Worm (Caenorhabditis elegans) whole organism, young adult: Measurements from ENCODE around the gene srh-2.

Source experiments
- C06A6.2 ChIP-seq: fragments of 200-800 bp; sonication (Bioruptor generic); conservative IDR thresholded peaks from 2 replicates; pipeline ENCODE4 v1.3.6; 2022; ENCODE audit warnings: missing genetic modification characterization, missing compliant biosample characterization
- D2030.7 ChIP-seq: fragments of 200-800 bp; sonication (Bioruptor generic); IDR thresholded peaks from 2 replicates; pipeline ENCODE4 v1.3.6; 2022; ENCODE audit warnings: missing genetic modification reagents, missing genetic modification characterization, missing compliant biosample characterization
- F10E7.11 ChIP-seq: sonication (generic microtip); optimal IDR thresholded peaks from 2 replicates; lab custom pipeline; 2017; ENCODE audit warnings: mild to moderate bottlenecking, missing genetic modification characterization, moderate library complexity, missing compliant biosample characterization
- F22D6.2 ChIP-seq: sonication (generic microtip); optimal IDR thresholded peaks from 2 replicates; lab custom pipeline; 2016; ENCODE audit warnings: mild to moderate bottlenecking, missing genetic modification characterization, missing compliant biosample characterization
- F23B12.7 ChIP-seq: sonication (generic microtip); optimal IDR thresholded peaks from 2 replicates; lab custom pipeline; 2017; ENCODE audit warnings: missing genetic modification characterization, mild to moderate bottlenecking, missing compliant biosample characterization, antibody characterized with exemption, moderate library complexity; ENCODE audit not compliant: insufficient read depth
- F33H1.4 ChIP-seq: fragments of 200-800 bp; sonication (Bioruptor generic); IDR thresholded peaks from 2 replicates; pipeline ENCODE4 v1.3.6; 2022; ENCODE audit warnings: missing genetic modification reagents, missing genetic modification characterization, missing compliant biosample characterization
- F39B2.1 ChIP-seq: fragments of 200-800 bp; sonication (Bioruptor generic); IDR thresholded peaks from 2 replicates; pipeline ENCODE4 v1.3.6; 2022; ENCODE audit warnings: missing genetic modification reagents, missing genetic modification characterization, missing compliant biosample characterization
- F55B11.4 ChIP-seq: sonication (generic microtip); optimal IDR thresholded peaks from 2 replicates; lab custom pipeline; 2016; ENCODE audit warnings: missing compliant biosample characterization, missing genetic modification characterization, borderline replicate concordance; ENCODE audit not compliant: insufficient read depth
- F57A8.1 ChIP-seq: fragments of 200-800 bp; sonication (Bioruptor generic); optimal IDR thresholded peaks from 2 replicates; lab custom pipeline; 2018; ENCODE audit warnings: mild to moderate bottlenecking, missing genetic modification characterization, moderate library complexity, missing compliant biosample characterization
- F57C9.4 ChIP-seq: sonication (generic microtip); optimal IDR thresholded peaks from 2 replicates; lab custom pipeline; 2017; ENCODE audit warnings: mild to moderate bottlenecking, missing genetic modification characterization, missing compliant biosample characterization
- K12H6.12 ChIP-seq: fragments of 200-800 bp; sonication (Bioruptor generic); optimal IDR thresholded peaks from 2 replicates; lab custom pipeline; 2018; ENCODE audit warnings: mild to moderate bottlenecking, missing genetic modification characterization, missing compliant biosample characterization
- Y53F4B.3 ChIP-seq: fragments of 200-800 bp; sonication (Bioruptor generic); IDR thresholded peaks from 2 replicates; pipeline ENCODE4 v1.3.6; 2022; ENCODE audit warnings: missing genetic modification reagents, missing genetic modification characterization, missing compliant biosample characterization
- Y53G8AR.9 ChIP-seq: fragments of 200-800 bp; sonication (Bioruptor generic); conservative IDR thresholded peaks from 2 replicates; pipeline ENCODE4 v1.3.6; 2022; ENCODE audit warnings: missing genetic modification reagents, missing genetic modification characterization, missing compliant biosample characterization
- Y56A3A.18 ChIP-seq: fragments of 200-800 bp; sonication (Bioruptor generic); IDR thresholded peaks from 2 replicates; pipeline ENCODE4 v1.3.6; 2022; ENCODE audit warnings: missing genetic modification reagents, missing genetic modification characterization, missing compliant biosample characterization
- Y79H2A.3 ChIP-seq: fragments of 200-800 bp; sonication (Bioruptor generic); conservative IDR thresholded peaks from 2 replicates; pipeline ENCODE4 v1.3.6; 2022; ENCODE audit warnings: missing genetic modification reagents, missing genetic modification characterization, missing compliant biosample characterization
- ZK185.1 ChIP-seq: sonication (generic microtip); optimal IDR thresholded peaks from 2 replicates; lab custom pipeline; 2016; ENCODE audit warnings: mild to moderate bottlenecking, missing genetic modification characterization, missing compliant biosample characterization; ENCODE audit not compliant: poor library complexity, severe bottlenecking
- aptf-2 ChIP-seq: fragments of 200-800 bp; sonication (Bioruptor generic); conservative IDR thresholded peaks from 2 replicates; pipeline ENCODE4 v1.3.6; 2022; ENCODE audit warnings: missing genetic modification reagents, missing genetic modification characterization, missing compliant biosample characterization
- attf-3 ChIP-seq: fragments of 200-800 bp; sonication (Bioruptor generic); conservative IDR thresholded peaks from 2 replicates; pipeline ENCODE4 v1.3.6; 2022; ENCODE audit warnings: missing genetic modification reagents, missing genetic modification characterization, missing compliant biosample characterization
- ccch-3 ChIP-seq: fragments of 200-800 bp; sonication (Bioruptor generic); optimal IDR thresholded peaks from 2 replicates; lab custom pipeline; 2018; ENCODE audit warnings: mild to moderate bottlenecking, missing genetic modification characterization, missing compliant biosample characterization
- cebp-1 ChIP-seq, 2 experiments: fragments of 200-800 bp in 1 of 2; sonication (Bioruptor generic) in 1 of 2; sonication (generic microtip) in 1 of 2; IDR thresholded peaks in 1 of 2; optimal IDR thresholded peaks in 1 of 2; 2 replicates each; pipeline versions ENCODE4 v1.3.6 to Lab custom; 2017 to 2022; ENCODE audit warnings: missing compliant biosample characterization in 2 of 2, missing genetic modification characterization in 2 of 2, mild to moderate bottlenecking in 1 of 2, missing genetic modification reagents in 1 of 2, moderate library complexity in 1 of 2
- ceh-100 ChIP-seq: fragments of 200-800 bp; sonication (Bioruptor generic); IDR thresholded peaks from 2 replicates; pipeline ENCODE4 v1.3.6; 2022; ENCODE audit warnings: missing genetic modification reagents, missing genetic modification characterization, missing compliant biosample characterization
- ceh-40 ChIP-seq: fragments of 200-800 bp; sonication (Bioruptor generic); IDR thresholded peaks from 2 replicates; pipeline ENCODE4 v1.3.6; 2022; ENCODE audit warnings: missing genetic modification characterization, missing compliant biosample characterization
- ceh-58 ChIP-seq: fragments of 200-800 bp; sonication (Bioruptor generic); IDR thresholded peaks from 2 replicates; pipeline ENCODE4 v1.3.6; 2022; ENCODE audit warnings: missing genetic modification characterization, missing compliant biosample characterization
- ceh-79 ChIP-seq: sonication (generic microtip); optimal IDR thresholded peaks from 2 replicates; lab custom pipeline; 2017; ENCODE audit warnings: mild to moderate bottlenecking, missing genetic modification characterization, missing compliant biosample characterization
- ceh-91 ChIP-seq: fragments of 200-800 bp; sonication (Bioruptor generic); IDR thresholded peaks from 2 replicates; pipeline ENCODE4 v1.3.6; 2022; ENCODE audit warnings: missing genetic modification reagents, missing genetic modification characterization, missing compliant biosample characterization
- chd-7 ChIP-seq: sonication (generic microtip); optimal IDR thresholded peaks from 2 replicates; lab custom pipeline; 2016; ENCODE audit warnings: mild to moderate bottlenecking, missing genetic modification characterization, moderate library complexity, missing compliant biosample characterization
- dpff-1 ChIP-seq: sonication (generic microtip); optimal IDR thresholded peaks from 2 replicates; lab custom pipeline; 2017; ENCODE audit warnings: mild to moderate bottlenecking, missing genetic modification characterization, missing compliant biosample characterization
- dpl-1 ChIP-seq: fragments of 150-350 bp; optimal IDR thresholded peaks from 2 replicates; lab custom pipeline; 2014; ENCODE audit warnings: missing biosample characterization, missing genetic modification reagents, missing genetic modification characterization
- egrh-3 ChIP-seq: fragments of 200-800 bp; sonication (Bioruptor generic); IDR thresholded peaks from 2 replicates; pipeline ENCODE4 v1.3.6; 2022; ENCODE audit warnings: missing genetic modification reagents, missing genetic modification characterization, missing compliant biosample characterization
- ets-4 ChIP-seq: fragments of 200-800 bp; sonication (Bioruptor generic); optimal IDR thresholded peaks from 2 replicates; lab custom pipeline; 2018; ENCODE audit warnings: mild to moderate bottlenecking, missing genetic modification characterization, missing compliant biosample characterization
- him-1 ChIP-seq: sonication (generic microtip); optimal IDR thresholded peaks from 2 replicates; lab custom pipeline; 2016; ENCODE audit warnings: missing genotype, missing genetic modification reagents, missing genetic modification characterization, missing compliant biosample characterization
- let-607 ChIP-seq, 2 experiments: fragments of 200-800 bp in 1 of 2; sonication (Bioruptor generic) in 1 of 2; sonication (generic microtip) in 1 of 2; optimal IDR thresholded peaks; 2 replicates each; lab custom pipeline; 2016 to 2018; ENCODE audit warnings: mild to moderate bottlenecking in 2 of 2, missing compliant biosample characterization in 2 of 2, missing genetic modification characterization in 2 of 2, moderate library complexity in 2 of 2, missing genotype in 1 of 2
- lsl-1 ChIP-seq: fragments of 200-800 bp; sonication (Bioruptor generic); optimal IDR thresholded peaks from 2 replicates; lab custom pipeline; 2018; ENCODE audit warnings: mild to moderate bottlenecking, missing genetic modification characterization, moderate library complexity, missing compliant biosample characterization
- madf-10 ChIP-seq: sonication (generic microtip); optimal IDR thresholded peaks from 2 replicates; lab custom pipeline; 2016; ENCODE audit warnings: mild to moderate bottlenecking, missing genetic modification characterization, missing compliant biosample characterization
- nfya-1 ChIP-seq: sonication (generic microtip); optimal IDR thresholded peaks from 2 replicates; lab custom pipeline; 2017; ENCODE audit warnings: antibody characterized with exemption, missing compliant biosample characterization, missing genetic modification characterization, borderline replicate concordance; ENCODE audit not compliant: insufficient read depth
- nfya-2 ChIP-seq: fragments of 200-800 bp; sonication (Bioruptor generic); IDR thresholded peaks from 2 replicates; pipeline ENCODE4 v1.3.6; 2022; ENCODE audit warnings: missing genetic modification reagents, missing genetic modification characterization, missing compliant biosample characterization
- nfyb-1 ChIP-seq: fragments of 200-800 bp; sonication (Bioruptor generic); IDR thresholded peaks from 2 replicates; pipeline ENCODE4 v1.3.6; 2022; ENCODE audit warnings: missing genetic modification reagents, missing genetic modification characterization, missing compliant biosample characterization
- nhr-179 ChIP-seq: sonication (generic microtip); optimal IDR thresholded peaks from 2 replicates; lab custom pipeline; 2016; ENCODE audit warnings: mild to moderate bottlenecking, missing genetic modification characterization, missing compliant biosample characterization
- nhr-90 ChIP-seq: sonication (generic microtip); optimal IDR thresholded peaks from 2 replicates; lab custom pipeline; 2016; ENCODE audit warnings: missing genotype, mild to moderate bottlenecking, missing genetic modification characterization, missing compliant biosample characterization
- repo-1 ChIP-seq: sonication (generic microtip); optimal IDR thresholded peaks from 2 replicates; lab custom pipeline; 2017; ENCODE audit warnings: mild to moderate bottlenecking, missing genetic modification characterization, missing compliant biosample characterization
- sdz-38 ChIP-seq: sonication (generic microtip); optimal IDR thresholded peaks from 2 replicates; lab custom pipeline; 2016; ENCODE audit warnings: missing genotype, missing genetic modification characterization, missing compliant biosample characterization
- snpc-1.3 ChIP-seq: sonication (generic microtip); optimal IDR thresholded peaks from 2 replicates; lab custom pipeline; 2017; ENCODE audit warnings: missing genetic modification characterization, mild to moderate bottlenecking, missing compliant biosample characterization, antibody characterized with exemption, moderate library complexity, missing genotype, missing genetic modification reagents; ENCODE audit not compliant: insufficient read depth
- tbp1 ChIP-seq: fragments of 200-800 bp; sonication (Bioruptor generic); optimal IDR thresholded peaks from 2 replicates; lab custom pipeline; 2018; ENCODE audit warnings: mild to moderate bottlenecking, missing genetic modification characterization, missing compliant biosample characterization
- tbx-9 ChIP-seq: sonication (generic microtip); optimal IDR thresholded peaks from 2 replicates; lab custom pipeline; 2016; ENCODE audit warnings: borderline replicate concordance, missing genetic modification characterization, inconsistent platforms, missing compliant biosample characterization
- unc-130 ChIP-seq: sonication (generic microtip); optimal IDR thresholded peaks from 2 replicates; lab custom pipeline; 2016; ENCODE audit warnings: missing genetic modification reagents, missing genetic modification characterization, missing compliant biosample characterization
- xnd-1 ChIP-seq: sonication (generic microtip); optimal IDR thresholded peaks from 2 replicates; lab custom pipeline; 2016; ENCODE audit warnings: missing genotype, missing genetic modification reagents, missing genetic modification characterization, missing compliant biosample characterization
- ztf-3 ChIP-seq: fragments of 200-800 bp; sonication (Bioruptor generic); optimal IDR thresholded peaks from 2 replicates; lab custom pipeline; 2018; ENCODE audit warnings: mild to moderate bottlenecking, missing genetic modification characterization, missing compliant biosample characterization

srh-2 gene

DNA sequence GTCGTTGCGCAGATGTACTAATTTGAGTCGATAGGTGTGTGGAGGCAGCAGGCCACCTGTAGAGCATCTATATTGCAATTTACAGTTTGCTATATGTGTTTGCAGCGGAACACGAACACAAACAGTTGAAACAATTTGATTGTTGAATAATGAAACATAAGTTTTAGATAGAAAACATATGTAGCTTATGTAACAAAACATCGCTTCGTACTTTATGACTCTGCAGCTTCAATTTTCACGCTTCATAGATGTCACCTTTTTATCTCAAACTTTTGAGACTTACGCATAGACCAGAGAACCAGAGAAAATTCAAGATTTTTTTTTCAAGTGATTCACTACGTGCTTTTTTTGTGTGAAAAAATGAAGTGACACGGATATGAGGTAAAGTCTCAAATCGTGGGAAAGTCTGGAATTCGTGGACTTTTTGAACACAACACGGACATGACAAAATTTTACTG is 4.2 kb upstream of the srh-2 start, which contains the start of gene fbxb-72 (continued):
- no peak for TF ChIP-seq attf-3 (GFP tag; lab: Robert Waterston, UW)
- no peak for TF ChIP-seq D2030.7 (GFP tag; lab: Robert Waterston, UW)
- TF ChIP-seq ceh-40 (GFP tag; lab: Robert Waterston, UW), result no peak
- TF ChIP-seq ets-4 (GFP tag; lab: Kevin White, UChicago), result no peak
- TF ChIP-seq Y53G8AR.9 (GFP tag; lab: Robert Waterston, UW), result peak; percentile 94
- no peak for TF ChIP-seq sdz-38 (tag; lab: Kevin White, UChicago)
- TF ChIP-seq nhr-90 (tag; lab: Kevin White, UChicago), result peak; percentile 11
- TF ChIP-seq Y56A3A.18 (GFP tag; lab: Robert Waterston, UW), result peak; percentile 81; the same call in 1 of the 2 replicates
- TF ChIP-seq dpff-1, result no peak
- no peak for TF ChIP-seq F39B2.1 (GFP tag; lab: Robert Waterston, UW)
- peak; percentile 85 for TF ChIP-seq F22D6.2 (tag; lab: Kevin White, UChicago)
- no peak for TF ChIP-seq ceh-91 (GFP tag; lab: Robert Waterston, UW)
- TF ChIP-seq nfya-1 (tag; lab: Kevin White, UChicago), result no peak
- TF ChIP-seq unc-130, result no peak
- TF ChIP-seq F33H1.4 (GFP tag; lab: Robert Waterston, UW), result no peak
- no peak for TF ChIP-seq tbx-9 (tag; lab: Kevin White, UChicago)
- peak; percentile 51 for TF ChIP-seq tbp1 (GFP tag; lab: Kevin White, UChicago)
- TF ChIP-seq dpl-1 (GFP tag; lab: Kevin White, UChicago), result no peak
- TF ChIP-seq F55B11.4, result no peak
- no peak for TF ChIP-seq ceh-58 (GFP tag; lab: Robert Waterston, UW)
- TF ChIP-seq ccch-3 (GFP tag; lab: Kevin White, UChicago), result no peak
- no peak for TF ChIP-seq xnd-1 (tag; lab: Kevin White, UChicago)
- TF ChIP-seq cebp-1 (GFP tag; IDR thresholded peaks at IDR 0.05; lab: Robert Waterston, UW), result peak; percentile 73
- peak; percentile 89 for TF ChIP-seq cebp-1 (tag; optimal IDR thresholded peaks at IDR 0.05; lab: Kevin White, UChicago)
- TF ChIP-seq chd-7 (tag; lab: Kevin White, UChicago), result peak; percentile 77
- no peak for TF ChIP-seq ztf-3
- TF ChIP-seq K12H6.12 (tag; lab: Kevin White, UChicago), result peak; percentile 53
- TF ChIP-seq snpc-1.3 (tag; lab: Kevin White, UChicago), result peak; percentile 64
- peak; percentile 85 for TF ChIP-seq Y79H2A.3 (GFP tag; lab: Robert Waterston, UW)
- TF ChIP-seq lsl-1 (GFP tag; lab: Kevin White, UChicago), result no peak
- no peak for TF ChIP-seq aptf-2 (GFP tag; lab: Robert Waterston, UW)
- TF ChIP-seq F10E7.11 (tag; lab: Kevin White, UChicago), result no peak
- TF ChIP-seq nfyb-1 (GFP tag; lab: Robert Waterston, UW), result peak; percentile 88
- no peak for TF ChIP-seq nfya-2
- peak; percentile 41 for TF ChIP-seq F57A8.1 (GFP tag; lab: Kevin White, UChicago)
- TF ChIP-seq him-1 (tag; lab: Kevin White, UChicago), result no peak
- TF ChIP-seq ZK185.1 (tag; lab: Kevin White, UChicago), result peak; percentile 95
- peak; percentile 90 for TF ChIP-seq repo-1 (tag; lab: Kevin White, UChicago)
- no peak for TF ChIP-seq let-607 (tag; optimal IDR thresholded peaks at IDR 0.05; lab: Kevin White, UChicago)
- TF ChIP-seq F57C9.4 (tag; lab: Kevin White, UChicago), result peak; percentile 85
- no peak for TF ChIP-seq ceh-100 (GFP tag; lab: Robert Waterston, UW)
- TF ChIP-seq F23B12.7 (tag; lab: Kevin White, UChicago), result peak; percentile 88
- peak; percentile 66 for TF ChIP-seq madf-10 (tag; lab: Kevin White, UChicago)
- TF ChIP-seq C06A6.2, result peak; percentile 71; the same call in 1 of the 2 replicates
- no peak for TF ChIP-seq nhr-179 (tag; lab: Kevin White, UChicago)
- TF ChIP-seq ceh-79 (tag; lab: Kevin White, UChicago), result no peak
- no peak for TF ChIP-seq Y53F4B.3 (GFP tag; lab: Robert Waterston, UW)
- TF ChIP-seq egrh-3 (GFP tag; lab: Robert Waterston, UW), result no peak
